Fruit fly (Drosophila melanogaster) whole organism, wandering third instar larva: ENCODE data around the gene nuf.

ENCODE experiments used
- Hr78 ChIP-seq: fragments of >200 bp; optimal IDR thresholded peaks from 2 replicates; lab custom pipeline; 2017; ENCODE audit warnings: missing biosample characterization, missing genetic modification characterization
- Myc ChIP-seq: fragments of >200 bp; optimal IDR thresholded peaks from 2 replicates; lab custom pipeline; 2017
- fru ChIP-seq: fragments of 200-800 bp; sonication (Bioruptor generic); optimal IDR thresholded peaks from 3 replicates; lab custom pipeline; 2016; ENCODE audit warnings: missing biosample characterization, mild to moderate bottlenecking, missing genetic modification characterization
- pan ChIP-seq: fragments of >200 bp; optimal IDR thresholded peaks from 2 replicates; lab custom pipeline; 2017
- sage ChIP-seq: fragments of 200-800 bp; sonication (Bioruptor generic); optimal IDR thresholded peaks from 2 replicates; lab custom pipeline; 2016; ENCODE audit warnings: missing biosample characterization, mild to moderate bottlenecking, missing genetic modification characterization

dm6 chr3L:14200966-14201365 is 10.3 kb downstream of the nuf start:
- TF ChIP-seq fru (GFP tag; lab: Kevin White, UChicago) (no peak), sage (GFP tag; lab: Kevin White, UChicago) (no peak), Myc (lab: Kevin White, UChicago) (no peak), Hr78 (GFP tag; lab: Kevin White, UChicago) (no peak), pan (lab: Kevin White, UChicago) (no peak)
